Fruit fly (Drosophila melanogaster) whole organism, embryonic: ENCODE results near the gene CG32237.

Source experiments
- Ada2b ChIP-seq: fragments of 200-800 bp; sonication (Bioruptor generic); IDR thresholded peaks from 2 replicates; pipeline ENCODE4 v1.3.6; 2022; ENCODE audit warnings: missing biosample characterization, missing genetic modification characterization
- B-H1 ChIP-seq: fragments of 200-800 bp; sonication (Bioruptor generic); IDR thresholded peaks from 3 replicates; pipeline ENCODE4 v1.3.6; 2022; ENCODE audit warnings: missing biosample characterization, missing genetic modification characterization
- CG1024 ChIP-seq: fragments of 200-800 bp; sonication (Bioruptor generic); IDR thresholded peaks from 2 replicates; pipeline ENCODE4 v1.3.6; 2022; ENCODE audit warnings: missing biosample characterization, missing genetic modification characterization
- CG10565 ChIP-seq: fragments of 200-800 bp; sonication (Bioruptor generic); optimal IDR thresholded peaks from 3 replicates; lab custom pipeline; 2016; ENCODE audit warnings: missing biosample characterization, mild to moderate bottlenecking, missing genetic modification characterization
- CG12769 ChIP-seq: fragments of 200-800 bp; sonication (Bioruptor generic); optimal IDR thresholded peaks from 2 replicates; lab custom pipeline; 2019; ENCODE audit warnings: missing biosample characterization, mild to moderate bottlenecking, missing genetic modification characterization, moderate library complexity
- CG14014 ChIP-seq: fragments of 200-800 bp; sonication (Bioruptor generic); IDR thresholded peaks from 2 replicates; pipeline ENCODE4 v1.3.6; 2022; ENCODE audit warnings: missing biosample characterization, missing genetic modification characterization
- CG15269 ChIP-seq: fragments of 200-800 bp; sonication (Bioruptor generic); optimal IDR thresholded peaks from 2 replicates; lab custom pipeline; 2018; ENCODE audit warnings: missing biosample characterization, mild to moderate bottlenecking, missing genetic modification characterization, moderate library complexity
- CG16815 ChIP-seq: fragments of 200-800 bp; sonication (Bioruptor generic); optimal IDR thresholded peaks from 3 replicates; lab custom pipeline; 2017; ENCODE audit warnings: missing biosample characterization, mild to moderate bottlenecking, missing genetic modification characterization
- CG17359 ChIP-seq: fragments of 200-800 bp; sonication (Bioruptor generic); optimal IDR thresholded peaks from 3 replicates; lab custom pipeline; 2018; ENCODE audit warnings: missing biosample characterization, mild to moderate bottlenecking, missing genetic modification characterization, moderate library complexity
- CG18619 ChIP-seq: fragments of 200-800 bp; sonication (Bioruptor generic); optimal IDR thresholded peaks from 3 replicates; lab custom pipeline; 2017; ENCODE audit warnings: missing biosample characterization, mild to moderate bottlenecking, missing genetic modification characterization
- CG2199 ChIP-seq: fragments of 200-800 bp; sonication (Bioruptor generic); IDR thresholded peaks from 3 replicates; pipeline ENCODE4 v1.3.6; 2022; ENCODE audit warnings: missing biosample characterization, missing genetic modification characterization
- CG32772 ChIP-seq: fragments of 200-800 bp; sonication (Bioruptor generic); IDR thresholded peaks from 2 replicates; pipeline ENCODE4 v1.3.6; 2022; ENCODE audit warnings: missing biosample characterization, missing genetic modification characterization
- CG3995 ChIP-seq: fragments of 200-800 bp; sonication (Bioruptor generic); optimal IDR thresholded peaks from 3 replicates; lab custom pipeline; 2016; ENCODE audit warnings: missing biosample characterization, missing genetic modification characterization
- CG6813 ChIP-seq: fragments of 200-800 bp; sonication (Bioruptor generic); optimal IDR thresholded peaks from 2 replicates; lab custom pipeline; 2017; ENCODE audit warnings: missing biosample characterization, missing genetic modification characterization, mild to moderate bottlenecking, moderate library complexity, missing genetic modification reagents
- CG7271 ChIP-seq: fragments of 200-800 bp; sonication (Bioruptor generic); optimal IDR thresholded peaks from 2 replicates; lab custom pipeline; 2018; ENCODE audit warnings: missing biosample characterization, mild to moderate bottlenecking, missing genetic modification characterization, moderate library complexity
- CG7372 ChIP-seq: fragments of 200-800 bp; sonication (Bioruptor generic); IDR thresholded peaks from 2 replicates; pipeline ENCODE4 v1.3.6; 2022; ENCODE audit warnings: missing biosample characterization, missing genetic modification characterization
- CG7839 ChIP-seq: fragments of 200-800 bp; sonication (Bioruptor generic); optimal IDR thresholded peaks from 3 replicates; lab custom pipeline; 2018; ENCODE audit warnings: missing biosample characterization, mild to moderate bottlenecking, missing genetic modification characterization, moderate library complexity
- CG8478 ChIP-seq: fragments of >200 bp; optimal IDR thresholded peaks from 2 replicates; lab custom pipeline; 2018
- D ChIP-seq, 2 experiments: fragments of 200-800 bp in 1 of 2; fragments of >200 bp in 1 of 2; sonication (Bioruptor generic) in 1 of 2; optimal IDR thresholded peaks; 2 replicates in 1 of 2; 3 replicates in 1 of 2; lab custom pipeline; 2017; ENCODE audit warnings: mild to moderate bottlenecking in 1 of 2, missing biosample characterization in 1 of 2, missing genetic modification characterization in 1 of 2, missing genetic modification reagents in 1 of 2
- D19B ChIP-seq: fragments of 200-800 bp; sonication (Bioruptor generic); optimal IDR thresholded peaks from 2 replicates; lab custom pipeline; 2017; ENCODE audit warnings: missing biosample characterization, mild to moderate bottlenecking, missing genetic modification characterization
- Doc2 ChIP-seq: fragments of 200-800 bp; sonication (Bioruptor generic); IDR thresholded peaks from 2 replicates; pipeline ENCODE4 v1.3.6; 2022; ENCODE audit warnings: missing biosample characterization, missing genetic modification characterization
- Drgx ChIP-seq: fragments of 200-800 bp; sonication (Bioruptor generic); IDR thresholded peaks from 2 replicates; pipeline ENCODE4 v1.3.6; 2022; ENCODE audit warnings: missing biosample characterization, missing genetic modification characterization
- HmgD ChIP-seq: fragments of 200-800 bp; sonication (Bioruptor generic); optimal IDR thresholded peaks from 3 replicates; lab custom pipeline; 2016; ENCODE audit warnings: missing biosample characterization, missing genetic modification characterization
- Hr39 ChIP-seq: fragments of >200 bp; optimal IDR thresholded peaks from 2 replicates; lab custom pipeline; 2017
- Hsf ChIP-seq: fragments of 200-800 bp; sonication (Bioruptor generic); optimal IDR thresholded peaks from 3 replicates; lab custom pipeline; 2016; ENCODE audit warnings: missing biosample characterization, missing genetic modification characterization
- Lhr ChIP-seq: fragments of 200-800 bp; sonication (Bioruptor generic); optimal IDR thresholded peaks from 3 replicates; lab custom pipeline; 2017; ENCODE audit warnings: mild to moderate bottlenecking, missing biosample characterization, missing genetic modification reagents, missing genetic modification characterization
- Lpt ChIP-seq: fragments of >200 bp; optimal IDR thresholded peaks from 2 replicates; lab custom pipeline; 2018; ENCODE audit warnings: missing biosample characterization, missing genetic modification characterization
- Myb ChIP-seq: fragments of 200-800 bp; sonication (Bioruptor generic); optimal IDR thresholded peaks from 2 replicates; lab custom pipeline; 2016; ENCODE audit warnings: missing biosample characterization, missing genetic modification characterization
- bowl ChIP-seq: fragments of 200-800 bp; sonication (Bioruptor generic); IDR thresholded peaks from 2 replicates; pipeline ENCODE4 v1.3.6; 2022; ENCODE audit warnings: missing biosample characterization, missing genetic modification characterization
- cad ChIP-seq: fragments of >200 bp; optimal IDR thresholded peaks from 2 replicates; lab custom pipeline; 2017; ENCODE audit warnings: missing biosample characterization, missing genetic modification characterization
- dati ChIP-seq: fragments of 200-800 bp; sonication (Bioruptor generic); IDR thresholded peaks from 2 replicates; pipeline ENCODE4 v1.3.6; 2022; ENCODE audit warnings: missing biosample characterization, missing genetic modification characterization
- fd102C ChIP-seq: fragments of 200-800 bp; sonication (Bioruptor generic); optimal IDR thresholded peaks from 2 replicates; lab custom pipeline; 2018; ENCODE audit warnings: missing biosample characterization, mild to moderate bottlenecking, missing genetic modification characterization, moderate library complexity
- fd96Cb ChIP-seq: fragments of 200-800 bp; sonication (Bioruptor generic); optimal IDR thresholded peaks from 2 replicates; lab custom pipeline; 2018; ENCODE audit warnings: missing biosample characterization, mild to moderate bottlenecking, missing genetic modification characterization, moderate library complexity
- insv ChIP-seq, 2 experiments: fragments of 200-800 bp; sonication (Bioruptor generic); optimal IDR thresholded peaks; 3 replicates each; lab custom pipeline; 2016 to 2018; ENCODE audit warnings: missing biosample characterization in 2 of 2, missing genetic modification characterization in 2 of 2
- kay ChIP-seq: fragments of 200-800 bp; sonication (Bioruptor generic); optimal IDR thresholded peaks from 2 replicates; lab custom pipeline; 2016; ENCODE audit warnings: missing biosample characterization, missing genetic modification characterization
- mam ChIP-seq: fragments of 200-800 bp; sonication (Bioruptor generic); optimal IDR thresholded peaks from 3 replicates; lab custom pipeline; 2016; ENCODE audit warnings: missing biosample characterization, missing genetic modification characterization
- nom ChIP-seq: fragments of 200-800 bp; sonication (Bioruptor generic); optimal IDR thresholded peaks from 2 replicates; lab custom pipeline; 2017; ENCODE audit warnings: missing biosample characterization, missing genetic modification characterization, mild to moderate bottlenecking, moderate library complexity, missing genetic modification reagents
- otp ChIP-seq: fragments of 200-800 bp; sonication (Bioruptor generic); IDR thresholded peaks from 3 replicates; pipeline ENCODE4, ENCODE4 v1.3.6; 2022; ENCODE audit warnings: missing biosample characterization, missing genetic modification characterization
- run ChIP-seq: fragments of 200-800 bp; sonication (Bioruptor generic); optimal IDR thresholded peaks from 3 replicates; lab custom pipeline; 2018; ENCODE audit warnings: missing biosample characterization, mild to moderate bottlenecking, missing genetic modification characterization
- sc ChIP-seq, 3 experiments: fragments of >200 bp in 2 of 3; fragments of 200-800 bp in 1 of 3; sonication (Bioruptor generic) in 1 of 3; optimal IDR thresholded peaks; 2 replicates in 2 of 3; 3 replicates in 1 of 3; lab custom pipeline; 2017; ENCODE audit warnings: mild to moderate bottlenecking in 1 of 3, missing biosample characterization in 1 of 3, missing genetic modification characterization in 1 of 3, missing genetic modification reagents in 1 of 3
- sd ChIP-seq: fragments of 200-800 bp; sonication (Bioruptor generic); optimal IDR thresholded peaks from 3 replicates; lab custom pipeline; 2018; ENCODE audit warnings: missing biosample characterization, mild to moderate bottlenecking, missing genetic modification characterization, moderate library complexity
- sens-2 ChIP-seq: fragments of 200-800 bp; sonication (Bioruptor generic); IDR thresholded peaks from 2 replicates; pipeline ENCODE4 v1.3.6; 2022; ENCODE audit warnings: missing biosample characterization, missing genetic modification characterization
- sim ChIP-seq: fragments of 200-800 bp; sonication (Bioruptor generic); IDR thresholded peaks from 2 replicates; pipeline ENCODE4 v1.3.6; 2022; ENCODE audit warnings: missing biosample characterization, missing genetic modification characterization
- slou ChIP-seq: fragments of 200-800 bp; sonication (Bioruptor generic); optimal IDR thresholded peaks from 3 replicates; lab custom pipeline; 2016; ENCODE audit warnings: missing biosample characterization, missing genetic modification characterization
- unc-4 ChIP-seq: fragments of 200-800 bp; sonication (Bioruptor generic); IDR thresholded peaks from 2 replicates; pipeline ENCODE4 v1.3.6; 2022; ENCODE audit warnings: missing biosample characterization, missing genetic modification characterization; ENCODE audit not compliant: partially characterized antibody
- unpg ChIP-seq: fragments of 200-800 bp; sonication (Bioruptor generic); optimal IDR thresholded peaks from 3 replicates; lab custom pipeline; 2018; ENCODE audit warnings: missing biosample characterization, mild to moderate bottlenecking, missing genetic modification characterization, moderate library complexity
- vnd ChIP-seq: fragments of 200-800 bp; sonication (Bioruptor generic); IDR thresholded peaks from 3 replicates; pipeline ENCODE4 v1.3.6; 2022; ENCODE audit warnings: missing biosample characterization, missing genetic modification characterization; ENCODE audit not compliant: partially characterized antibody
- zen2 ChIP-seq: fragments of 200-800 bp; sonication (Bioruptor generic); IDR thresholded peaks from 3 replicates; pipeline ENCODE4 v1.3.6; 2022; ENCODE audit warnings: missing biosample characterization, missing genetic modification characterization; ENCODE audit not compliant: partially characterized antibody
- zf30C ChIP-seq: fragments of 200-800 bp; sonication (Bioruptor generic); optimal IDR thresholded peaks from 3 replicates; lab custom pipeline; 2018; ENCODE audit warnings: missing biosample characterization, mild to moderate bottlenecking, missing genetic modification characterization

Gene CG32237

dm6 chr3L:4824356-4825138 lies 27.7 kb downstream of the CG32237 start (continued):
- TF ChIP-seq CG3995 (GFP tag; lab: Kevin White, UChicago) (no peak), run (tag; lab: Kevin White, UChicago) (peak; percentile 90), Lpt (GFP tag; lab: Kevin White, UChicago) (no peak), vnd (GFP tag; lab: Robert Waterston, UW) (no peak), HmgD (peak; percentile 56), sd (tag; lab: Kevin White, UChicago) (peak; percentile 96), fd102C (GFP tag; lab: Kevin White, UChicago) (peak; percentile 65), nom (GFP tag; lab: Kevin White, UChicago) (no peak), D19B (GFP tag; lab: Kevin White, UChicago) (peak; percentile 88), CG12769 (peak; percentile 85), fd96Cb (tag; lab: Kevin White, UChicago) (peak; percentile 96), CG7271 (tag; lab: Kevin White, UChicago) (peak; percentile 83), Hsf (GFP tag; lab: Kevin White, UChicago) (peak; percentile 96), CG14014 (peak; percentile 97), Lhr (GFP tag; lab: Kevin White, UChicago) (peak; percentile 81), CG15269 (tag; lab: Kevin White, UChicago) (peak; percentile 96), sc (optimal IDR thresholded peaks at IDR 0.05; lab: Kevin White, UChicago) (no peak), sc (GFP tag; optimal IDR thresholded peaks at IDR 0.05; lab: Kevin White, UChicago) (peak; percentile 94), bowl (GFP tag; lab: Robert Waterston, UW) (peak; percentile 91), zen2 (GFP tag; lab: Robert Waterston, UW) (peak; percentile 81), CG16815 (GFP tag; lab: Kevin White, UChicago) (peak; percentile 91), D (optimal IDR thresholded peaks at IDR 0.05; lab: Kevin White, UChicago) (no peak), D (GFP tag; optimal IDR thresholded peaks at IDR 0.05; lab: Kevin White, UChicago) (peak; percentile 93), CG7839 (peak; percentile 97), unpg (GFP tag; lab: Kevin White, UChicago) (peak; percentile 96), otp (GFP tag; lab: Robert Waterston, UW) (peak; percentile 97), CG17359 (tag; lab: Kevin White, UChicago) (peak; percentile 94), CG8478 (lab: Kevin White, UChicago) (no peak), sens-2 (peak; percentile 91), kay (peak; percentile 98), dati (GFP tag; lab: Robert Waterston, UW) (peak; percentile 75), zf30C (no peak), CG1024 (peak; percentile 92), cad (GFP tag; lab: Kevin White, UChicago) (no peak), sim (GFP tag; lab: Robert Waterston, UW) (peak; percentile 85), B-H1 (peak; percentile 96), CG6813 (GFP tag; lab: Kevin White, UChicago) (peak; percentile 91), insv (GFP tag; optimal IDR thresholded peaks at IDR 0.05; lab: Kevin White, UChicago) (peak; percentile 62 to 91), CG2199 (GFP tag; lab: Robert Waterston, UW) (peak; percentile 96), Doc2 (GFP tag; lab: Robert Waterston, UW) (peak; percentile 77), CG32772 (GFP tag; lab: Robert Waterston, UW) (peak; percentile 95), slou (GFP tag; lab: Kevin White, UChicago) (peak; percentile 90), CG18619 (GFP tag; lab: Kevin White, UChicago) (peak; percentile 94), CG7372 (GFP tag; lab: Robert Waterston, UW) (peak; percentile 95), Myb (GFP tag; lab: Kevin White, UChicago) (no peak), unc-4 (GFP tag; lab: Robert Waterston, UW) (peak; percentile 72), CG10565 (GFP tag; lab: Kevin White, UChicago) (peak; percentile 78), Ada2b (GFP tag; lab: Robert Waterston, UW) (peak; percentile 97), Hr39 (lab: Kevin White, UChicago) (no peak), Drgx (GFP tag; lab: Robert Waterston, UW) (peak; percentile 95), mam (GFP tag; lab: Kevin White, UChicago) (peak; percentile 94)
